Worm (Caenorhabditis elegans) whole organism, L1 larva: ENCODE measurements around the gene F16F9.4.

ENCODE experiments used
- C16A3.4 ChIP-seq: fragments of 150-350 bp; optimal IDR thresholded peaks from 2 replicates; lab custom pipeline; 2014; ENCODE audit warnings: missing biosample characterization, missing genetic modification characterization
- fkh-10 ChIP-seq: sonication (generic microtip); optimal IDR thresholded peaks from 2 replicates; lab custom pipeline; 2017; ENCODE audit warnings: missing biosample characterization, missing genetic modification reagents, missing genetic modification characterization
- jun-1 ChIP-seq: fragments of 150-350 bp; optimal IDR thresholded peaks from 2 replicates; lab custom pipeline; 2014; ENCODE audit warnings: missing biosample characterization, missing genetic modification reagents, missing genetic modification characterization
- lin-35 ChIP-seq, 2 experiments: fragments of 150-350 bp; optimal IDR thresholded peaks; 2 replicates each; lab custom pipeline; 2014; ENCODE audit warnings: missing biosample characterization in 2 of 2, missing genetic modification characterization in 2 of 2, missing genetic modification reagents in 2 of 2
- mab-9 ChIP-seq: fragments of 200-800 bp; sonication (Bioruptor generic); IDR thresholded peaks from 2 replicates; pipeline ENCODE4 v1.3.6; 2022; ENCODE audit warnings: missing genetic modification reagents, missing genetic modification characterization, missing compliant biosample characterization
- nhr-237 ChIP-seq: fragments of 150-350 bp; optimal IDR thresholded peaks from 2 replicates; lab custom pipeline; 2014; ENCODE audit warnings: missing biosample characterization, missing genetic modification characterization
- nhr-71 ChIP-seq: sonication (generic microtip); optimal IDR thresholded peaks from 2 replicates; lab custom pipeline; 2016; ENCODE audit warnings: mild to moderate bottlenecking, missing genetic modification characterization, moderate library complexity, missing compliant biosample characterization
- pqm-1 ChIP-seq: sonication (generic microtip); optimal IDR thresholded peaks from 3 replicates; lab custom pipeline; 2017; ENCODE audit warnings: missing biosample characterization, missing genetic modification characterization

DNA sequence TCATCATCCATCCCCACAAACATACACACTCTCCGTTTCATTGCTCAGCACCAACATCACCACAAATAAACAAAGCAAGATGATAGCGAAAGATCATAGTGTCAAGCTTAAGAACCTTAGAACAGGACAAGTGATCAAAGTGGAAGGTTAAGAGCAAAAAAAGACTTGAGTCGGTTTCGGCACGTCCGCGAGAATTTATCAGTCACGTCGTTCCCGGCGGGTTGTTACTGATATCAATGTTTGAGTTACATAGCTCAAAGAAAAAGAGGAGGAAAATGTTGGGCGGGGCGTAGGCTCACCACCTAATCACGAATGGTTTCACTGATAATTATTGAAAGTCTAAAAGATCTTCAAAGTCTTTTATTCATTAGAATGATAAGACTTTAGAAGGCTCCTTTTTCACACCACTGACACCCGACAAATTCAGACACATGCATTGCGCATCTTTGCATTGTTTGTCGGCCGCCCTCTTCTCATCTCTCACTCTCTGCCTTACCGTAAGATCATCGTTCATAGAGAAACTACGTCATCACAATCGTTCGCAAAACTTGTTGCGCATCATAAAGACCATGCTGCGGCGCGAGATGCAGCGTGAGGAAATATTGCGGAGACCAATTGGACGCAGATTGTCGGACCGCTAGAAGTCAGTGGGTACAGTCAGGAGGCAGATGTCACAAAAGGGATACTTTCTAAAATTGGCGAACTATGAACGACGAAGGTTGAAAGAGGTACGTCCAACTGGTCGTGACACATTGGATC lies 14.1 kb upstream of the F16F9.4 start:
- TF ChIP-seq mab-9 (GFP tag; lab: Robert Waterston, UW) (no peak), nhr-71 (tag; lab: Kevin White, UChicago) (peak; percentile 94), lin-35 (GFP tag; optimal IDR thresholded peaks at IDR 0.05; lab: Kevin White, UChicago) (peak in 1 of 2 experiments; percentile 79), C16A3.4 (tag; lab: Kevin White, UChicago) (peak; percentile 49), fkh-10 (no peak), jun-1 (tag; lab: Kevin White, UChicago) (peak; percentile 62), pqm-1 (no peak), nhr-237 (tag; lab: Kevin White, UChicago) (peak; percentile 42)
